Fruit fly (Drosophila melanogaster): ENCODE data around the gene CG13970.

The CG13970 gene

dm6 chr2L:20084785-20085555 is 19.0 kb downstream of the CG13970 start, which contains the start of gene fok (continued):
- peak; percentile 86 for TF ChIP-seq CG11560 (tag; IDR thresholded peaks at IDR 0.05)
- peak; percentile 91 for TF ChIP-seq CG9876 (GFP tag; optimal IDR thresholded peaks at IDR 0.05)
- 0 out of 3 replicates have a peak, but pooled peaks have one; percentile 31 for TF ChIP-seq Doc3 (GFP tag; IDR thresholded peaks at IDR 0.05; ENCODE audit: partially characterized antibody)
- no peak for TF ChIP-seq hth (optimal IDR thresholded peaks at IDR 0.05)
- peak; percentile 96 for TF ChIP-seq ind (GFP tag; optimal IDR thresholded peaks at IDR 0.05)
- TF ChIP-seq CG30020 (tag; optimal IDR thresholded peaks at IDR 0.05): peak; percentile 81
- 0 out of 3 replicates have a peak, but pooled peaks have one; percentile 40 for TF ChIP-seq CG6791 (GFP tag; IDR thresholded peaks at IDR 0.05; ENCODE audit: partially characterized antibody)
- TF ChIP-seq Trl (optimal IDR thresholded peaks at IDR 0.05): peak in 1 of 2 experiments; percentile 23
- TF ChIP-seq Trl (GFP tag; optimal IDR thresholded peaks at IDR 0.05): peak; percentile 93
- TF ChIP-seq CG11085 (GFP tag; IDR thresholded peaks at IDR 0.05): peak; percentile 79
- TF ChIP-seq schlank (tag; optimal IDR thresholded peaks at IDR 0.05): peak; percentile 94
- peak; percentile 99 for TF ChIP-seq lab (GFP tag; optimal IDR thresholded peaks at IDR 0.05)
- TF ChIP-seq crc (GFP tag; optimal IDR thresholded peaks at IDR 0.05): peak; percentile 92
- TF ChIP-seq bcd (GFP tag; optimal IDR thresholded peaks at IDR 0.05): peak; percentile 96
- peak; percentile 91 for TF ChIP-seq wor (GFP tag; IDR thresholded peaks at IDR 0.05)
- TF ChIP-seq CG16779 (GFP tag; IDR thresholded peaks at IDR 0.05): peak; percentile 80; the same call in 1 of the 2 replicates
- TF ChIP-seq CG13894 (tag; optimal IDR thresholded peaks at IDR 0.05): peak; percentile 98
- peak; percentile 92 for TF ChIP-seq Oaz (GFP tag; IDR thresholded peaks at IDR 0.05)
- TF ChIP-seq CG6175 (GFP tag; IDR thresholded peaks at IDR 0.05): peak; percentile 92
- TF ChIP-seq Blimp-1 (GFP tag; optimal IDR thresholded peaks at IDR 0.05): peak; percentile 95
- TF ChIP-seq Side (GFP tag; optimal IDR thresholded peaks at IDR 0.05): peak; percentile 95
- TF ChIP-seq tap (tag; optimal IDR thresholded peaks at IDR 0.05): peak; percentile 96
- TF ChIP-seq insv (GFP tag; optimal IDR thresholded peaks at IDR 0.05): peak in 1 of 2 experiments; percentile 84
- peak; percentile 98 for TF ChIP-seq CG12391 (tag; optimal IDR thresholded peaks at IDR 0.05)
- TF ChIP-seq CrebB (tag; optimal IDR thresholded peaks at IDR 0.05): peak; percentile 96
- TF ChIP-seq CG11398 (GFP tag; optimal IDR thresholded peaks at IDR 0.05): peak; percentile 92
- TF ChIP-seq MTF-1 (GFP tag; optimal IDR thresholded peaks at IDR 0.05; ENCODE audit: borderline replicate concordance): peak; percentile 86
- peak; percentile 91 for TF ChIP-seq jumu (GFP tag; optimal IDR thresholded peaks at IDR 0.05)
- peak; percentile 66 for TF ChIP-seq Bgb (GFP tag; IDR thresholded peaks at IDR 0.05; ENCODE audit: partially characterized antibody)
- peak; percentile 96 for TF ChIP-seq CG17359 (tag; optimal IDR thresholded peaks at IDR 0.05)
- TF ChIP-seq zf30C (GFP tag; optimal IDR thresholded peaks at IDR 0.05): peak; percentile 35
- peak; percentile 93 for TF ChIP-seq twi (tag; optimal IDR thresholded peaks at IDR 0.05)
- TF ChIP-seq Dip2 (GFP tag; IDR thresholded peaks at IDR 0.05): no peak
- TF ChIP-seq HLH54F (GFP tag; optimal IDR thresholded peaks at IDR 0.05): peak; percentile 95
- TF ChIP-seq NC2α (GFP tag; optimal IDR thresholded peaks at IDR 0.05): peak; percentile 90
- TF ChIP-seq CG4282 (GFP tag; optimal IDR thresholded peaks at IDR 0.05): peak; percentile 84
- peak; percentile 92 for TF ChIP-seq E2f1 (GFP tag; IDR thresholded peaks at IDR 0.05)
- peak; percentile 75 for TF ChIP-seq fd102C (GFP tag; optimal IDR thresholded peaks at IDR 0.05)
- peak; percentile 87 for TF ChIP-seq CG8281 (tag; optimal IDR thresholded peaks at IDR 0.05)
- peak; percentile 85 for TF ChIP-seq CG8765 (GFP tag; IDR thresholded peaks at IDR 0.05)
- TF ChIP-seq CG8388 (GFP tag; optimal IDR thresholded peaks at IDR 0.05): peak; percentile 95
- TF ChIP-seq ems (GFP tag; optimal IDR thresholded peaks at IDR 0.05): peak; percentile 95
- TF ChIP-seq ken (GFP tag; IDR thresholded peaks at IDR 0.05): peak; percentile 88
- TF ChIP-seq cato (GFP tag; optimal IDR thresholded peaks at IDR 0.05; ENCODE audit: borderline replicate concordance): peak; percentile 91
- peak; percentile 74 for TF ChIP-seq gt (GFP tag; IDR thresholded peaks at IDR 0.05)
- peak; percentile 95 for TF ChIP-seq Fer2 (tag; optimal IDR thresholded peaks at IDR 0.05)
- TF ChIP-seq CG7745 (tag; optimal IDR thresholded peaks at IDR 0.05): peak; percentile 48
- peak; percentile 97 for TF ChIP-seq salm (tag; optimal IDR thresholded peaks at IDR 0.05)
- peak; percentile 92 for TF ChIP-seq Mad (GFP tag; optimal IDR thresholded peaks at IDR 0.05)

Measured in whole organism, embryonic.